Fruit fly (Drosophila melanogaster): ENCODE measurements around the gene CG9953.

CG9953 gene

DNA sequence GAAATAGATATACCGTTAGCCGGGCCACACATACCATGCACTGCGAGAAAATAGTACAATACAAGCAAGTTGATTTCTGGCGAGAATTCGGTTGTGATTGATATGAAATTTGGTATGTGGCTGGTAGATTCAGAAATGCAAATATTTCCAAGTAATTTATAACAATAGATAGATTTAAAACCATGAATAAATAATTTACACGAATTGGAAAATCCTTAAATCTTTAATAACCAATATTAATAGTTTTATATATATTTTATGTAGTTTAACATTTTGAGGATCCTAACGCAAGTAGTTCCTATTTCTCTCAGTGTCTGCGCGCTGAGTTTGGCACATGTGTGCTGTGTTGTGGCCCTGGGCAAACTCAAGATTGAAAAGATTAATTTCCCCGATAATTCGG, 12.4 kb downstream of the CG9953 start (continued):
- TF ChIP-seq CG31388 (GFP tag; optimal IDR thresholded peaks at IDR 0.05) (no peak), CG33557 (GFP tag; optimal IDR thresholded peaks at IDR 0.05) (peak; percentile 70), CG14050 (GFP tag; IDR thresholded peaks at IDR 0.05) (no peak), Hr51 (GFP tag; optimal IDR thresholded peaks at IDR 0.05) (peak in 1 of 2 experiments; percentile 42), psq (GFP tag; optimal IDR thresholded peaks at IDR 0.05) (no peak), pnt (GFP tag; optimal IDR thresholded peaks at IDR 0.05) (peak; percentile 13), unc-4 (GFP tag; IDR thresholded peaks at IDR 0.05; ENCODE audit: partially characterized antibody) (no peak), CG1647 (GFP tag; optimal IDR thresholded peaks at IDR 0.05) (no peak), ash1 (GFP tag; optimal IDR thresholded peaks at IDR 0.05) (no peak), CG4282 (GFP tag; optimal IDR thresholded peaks at IDR 0.05) (no peak), CG1529 (GFP tag; optimal IDR thresholded peaks at IDR 0.05) (peak; percentile 41), chn (GFP tag; optimal IDR thresholded peaks at IDR 0.05) (no peak), CG8388 (GFP tag; optimal IDR thresholded peaks at IDR 0.05) (peak; percentile 58), CG6175 (GFP tag; IDR thresholded peaks at IDR 0.05) (no peak), CG15514 (GFP tag; optimal IDR thresholded peaks at IDR 0.05) (no peak), CG9876 (GFP tag; optimal IDR thresholded peaks at IDR 0.05) (no peak), grn (GFP tag; optimal IDR thresholded peaks at IDR 0.05) (no peak), mam (GFP tag; optimal IDR thresholded peaks at IDR 0.05) (no peak), bab2 (GFP tag; optimal IDR thresholded peaks at IDR 0.05) (peak; percentile 44), cg (GFP tag; optimal IDR thresholded peaks at IDR 0.05) (no peak), chm (GFP tag; IDR thresholded peaks at IDR 0.05) (no peak), Hmx (GFP tag; optimal IDR thresholded peaks at IDR 0.05) (no peak), CG13296 (GFP tag; optimal IDR thresholded peaks at IDR 0.05) (no peak), CG18011 (GFP tag; optimal IDR thresholded peaks at IDR 0.05) (no peak), CG17802 (tag; optimal IDR thresholded peaks at IDR 0.05) (no peak), Gsc (GFP tag; IDR thresholded peaks at IDR 0.05) (no peak), CG8944 (GFP tag; optimal IDR thresholded peaks at IDR 0.05) (no peak), Bdp1 (GFP tag; optimal IDR thresholded peaks at IDR 0.05) (no peak), Sox100B (GFP tag; optimal IDR thresholded peaks at IDR 0.05) (peak; percentile 21), eyg (GFP tag; optimal IDR thresholded peaks at IDR 0.05) (no peak), Stat92E (GFP tag; optimal IDR thresholded peaks at IDR 0.05) (no peak), nau (GFP tag; optimal IDR thresholded peaks at IDR 0.05) (no peak), CG14710 (tag; optimal IDR thresholded peaks at IDR 0.05) (peak; percentile 57), D (optimal IDR thresholded peaks at IDR 0.05) (no peak), D (GFP tag; optimal IDR thresholded peaks at IDR 0.05) (peak; percentile 66), pb (GFP tag; optimal IDR thresholded peaks at IDR 0.05) (no peak), exex (tag; optimal IDR thresholded peaks at IDR 0.05) (no peak), sna (GFP tag; IDR thresholded peaks at IDR 0.05; ENCODE audit: partially characterized antibody) (no peak), Mrtf (GFP tag; IDR thresholded peaks at IDR 0.05) (no peak), NFAT (GFP tag; IDR thresholded peaks at IDR 0.05) (no peak), Aef1 (GFP tag; IDR thresholded peaks at IDR 0.05) (no peak), Camta (GFP tag; optimal IDR thresholded peaks at IDR 0.05) (no peak), CG9437 (GFP tag; optimal IDR thresholded peaks at IDR 0.05) (peak; percentile 34), pum (GFP tag; optimal IDR thresholded peaks at IDR 0.05) (peak; percentile 14), org-1 (GFP tag; optimal IDR thresholded peaks at IDR 0.05) (peak; percentile 25), CG5180 (GFP tag; optimal IDR thresholded peaks at IDR 0.05) (no peak), CG12155 (GFP tag; optimal IDR thresholded peaks at IDR 0.05) (peak; percentile 14), Doc3 (GFP tag; IDR thresholded peaks at IDR 0.05; ENCODE audit: partially characterized antibody) (no peak), CG30431 (GFP tag; optimal IDR thresholded peaks at IDR 0.05) (peak; percentile 62), Mad (GFP tag; optimal IDR thresholded peaks at IDR 0.05) (no peak), ssp (GFP tag; IDR thresholded peaks at IDR 0.05) (no peak)

Data from whole organism, embryonic.